Fruit fly (Drosophila melanogaster): ENCODE data around the gene Sas-4.

Sas-4 gene

dm6 chr3R:7171384-7172099 lies 20.4 kb downstream of the Sas-4 start:
- TF ChIP-seq EcR (GFP tag; optimal IDR thresholded peaks at IDR 0.05), result peak in 1 of 2 experiments; percentile 67
- no peak for TF ChIP-seq Dll (optimal IDR thresholded peaks at IDR 0.05)

dm6 chr3R:7172978-7173377 lies 21.8 kb downstream of the Sas-4 start:
- TF ChIP-seq EcR (GFP tag; optimal IDR thresholded peaks at IDR 0.05) (no peak), pan (optimal IDR thresholded peaks at IDR 0.05) (no peak), Dll (optimal IDR thresholded peaks at IDR 0.05) (no peak), usp (GFP tag; optimal IDR thresholded peaks at IDR 0.05) (no peak)

dm6 chr3R:7174755-7175154 lies 23.6 kb downstream of the Sas-4 start:
- TF ChIP-seq pan (optimal IDR thresholded peaks at IDR 0.05) (no peak), CG8478 (optimal IDR thresholded peaks at IDR 0.05) (no peak), psq (optimal IDR thresholded peaks at IDR 0.05) (no peak), usp (GFP tag; optimal IDR thresholded peaks at IDR 0.05) (no peak), EcR (GFP tag; optimal IDR thresholded peaks at IDR 0.05) (no peak), Dll (optimal IDR thresholded peaks at IDR 0.05) (no peak)

dm6 chr3R:7186242-7187092 lies 35.3 kb downstream of the Sas-4 start, which contains the start of the genes CG10055 and lap:
CG10055 (minus strand) TSS chr3R:7186673.
lap (plus strand) TSS chr3R:7186994.
- TF ChIP-seq CG8478 (optimal IDR thresholded peaks at IDR 0.05), result no peak
- TF ChIP-seq EcR (GFP tag; optimal IDR thresholded peaks at IDR 0.05), result no peak
- TF ChIP-seq pan (optimal IDR thresholded peaks at IDR 0.05), result no peak
- no peak for TF ChIP-seq Dll (optimal IDR thresholded peaks at IDR 0.05)
- TF ChIP-seq usp (GFP tag; optimal IDR thresholded peaks at IDR 0.05), result no peak
- no peak for TF ChIP-seq psq (optimal IDR thresholded peaks at IDR 0.05)

- TF ChIP-seq usp (GFP tag; optimal IDR thresholded peaks at IDR 0.05), result no peak
- TF ChIP-seq pan (optimal IDR thresholded peaks at IDR 0.05), result no peak
- TF ChIP-seq CG8478 (optimal IDR thresholded peaks at IDR 0.05), result no peak
- no peak for TF ChIP-seq Dll (optimal IDR thresholded peaks at IDR 0.05)
- TF ChIP-seq EcR (GFP tag; optimal IDR thresholded peaks at IDR 0.05), result no peak
- no peak for TF ChIP-seq psq (optimal IDR thresholded peaks at IDR 0.05)
Measured at dm6 chr3R:7187093-7187912, 36.1 kb downstream of the Sas-4 start.

dm6 chr3R:7187989-7188388 lies 36.8 kb downstream of the Sas-4 start:
- no peak for TF ChIP-seq usp (GFP tag; optimal IDR thresholded peaks at IDR 0.05)
- TF ChIP-seq CG8478 (optimal IDR thresholded peaks at IDR 0.05), result no peak
- no peak for TF ChIP-seq Dll (optimal IDR thresholded peaks at IDR 0.05)
- TF ChIP-seq pan (optimal IDR thresholded peaks at IDR 0.05), result no peak
- no peak for TF ChIP-seq EcR (GFP tag; optimal IDR thresholded peaks at IDR 0.05)
- TF ChIP-seq psq (optimal IDR thresholded peaks at IDR 0.05), result no peak

- TF ChIP-seq pan (optimal IDR thresholded peaks at IDR 0.05), result no peak
- no peak for TF ChIP-seq psq (optimal IDR thresholded peaks at IDR 0.05)
Measured at dm6 chr3R:7188697-7189096, 37.5 kb downstream of the Sas-4 start.

- TF ChIP-seq CG8478 (optimal IDR thresholded peaks at IDR 0.05) (no peak), psq (optimal IDR thresholded peaks at IDR 0.05) (no peak), pan (optimal IDR thresholded peaks at IDR 0.05) (no peak), Dll (optimal IDR thresholded peaks at IDR 0.05) (no peak), EcR (GFP tag; optimal IDR thresholded peaks at IDR 0.05) (no peak), usp (GFP tag; optimal IDR thresholded peaks at IDR 0.05) (no peak)
Measured at dm6 chr3R:7199849-7200248, 48.7 kb downstream of the Sas-4 start.

- no peak for TF ChIP-seq CG8478 (optimal IDR thresholded peaks at IDR 0.05)
- no peak for TF ChIP-seq pan (optimal IDR thresholded peaks at IDR 0.05)
- TF ChIP-seq usp (GFP tag; optimal IDR thresholded peaks at IDR 0.05), result no peak
- TF ChIP-seq psq (optimal IDR thresholded peaks at IDR 0.05), result no peak
- no peak for TF ChIP-seq Dll (optimal IDR thresholded peaks at IDR 0.05)
- TF ChIP-seq EcR (GFP tag; optimal IDR thresholded peaks at IDR 0.05), result no peak
Measured at dm6 chr3R:7200670-7201069, 49.5 kb downstream of the Sas-4 start, which contains the start of gene CG14609. CG14609 (plus strand) TSS chr3R:7200970.

All from whole organism.